Fruit fly (Drosophila melanogaster) whole organism, embryonic: ENCODE results near the gene ric8a.

Experiments
- B-H2 ChIP-seq: fragments of 200-800 bp; sonication (Bioruptor generic); optimal IDR thresholded peaks from 2 replicates; lab custom pipeline; 2018; ENCODE audit warnings: missing biosample characterization, mild to moderate bottlenecking, missing genetic modification characterization
- Bdp1 ChIP-seq: fragments of 200-800 bp; sonication (Bioruptor generic); optimal IDR thresholded peaks from 3 replicates; lab custom pipeline; 2016; ENCODE audit warnings: missing biosample characterization, missing genetic modification characterization
- CG10462 ChIP-seq: fragments of 200-800 bp; sonication (Bioruptor generic); optimal IDR thresholded peaks from 2 replicates; lab custom pipeline; 2016; ENCODE audit warnings: missing biosample characterization, missing genetic modification characterization
- CG12942 ChIP-seq: fragments of 200-800 bp; sonication (Bioruptor generic); optimal IDR thresholded peaks from 3 replicates; lab custom pipeline; 2016; ENCODE audit warnings: missing biosample characterization, missing genetic modification characterization
- CG15011 ChIP-seq: fragments of 200-800 bp; sonication (Bioruptor generic); optimal IDR thresholded peaks from 3 replicates; lab custom pipeline; 2018; ENCODE audit warnings: missing biosample characterization, mild to moderate bottlenecking, missing genetic modification characterization
- CG1603 ChIP-seq: fragments of 200-800 bp; sonication (Bioruptor generic); optimal IDR thresholded peaks from 2 replicates; lab custom pipeline; 2019; ENCODE audit warnings: missing biosample characterization, mild to moderate bottlenecking, missing genetic modification characterization, moderate library complexity
- CG17359 ChIP-seq: fragments of 200-800 bp; sonication (Bioruptor generic); optimal IDR thresholded peaks from 3 replicates; lab custom pipeline; 2018; ENCODE audit warnings: missing biosample characterization, mild to moderate bottlenecking, missing genetic modification characterization, moderate library complexity
- CG18262 ChIP-seq: fragments of 200-800 bp; optimal IDR thresholded peaks from 3 replicates; lab custom pipeline; 2019; ENCODE audit warnings: missing biosample characterization, mild to moderate bottlenecking, missing genetic modification characterization, moderate library complexity
- CG18476 ChIP-seq: fragments of 200-800 bp; sonication (Bioruptor generic); optimal IDR thresholded peaks from 2 replicates; lab custom pipeline; 2016; ENCODE audit warnings: missing biosample characterization, mild to moderate bottlenecking, missing genetic modification characterization
- CG2712 ChIP-seq: fragments of 200-800 bp; optimal IDR thresholded peaks from 3 replicates; lab custom pipeline; 2019; ENCODE audit warnings: missing biosample characterization, mild to moderate bottlenecking, missing genetic modification characterization, moderate library complexity
- CG4617 ChIP-seq: fragments of 200-800 bp; sonication (Bioruptor generic); optimal IDR thresholded peaks from 3 replicates; lab custom pipeline; 2016; ENCODE audit warnings: missing biosample characterization, missing genetic modification characterization, borderline replicate concordance
- CG6272 ChIP-seq: fragments of 200-800 bp; sonication (Bioruptor generic); IDR thresholded peaks from 2 replicates; pipeline ENCODE4 v1.3.6; 2022; ENCODE audit warnings: missing biosample characterization, missing genetic modification characterization
- CG6791 ChIP-seq: fragments of 200-800 bp; sonication (Bioruptor generic); IDR thresholded peaks from 3 replicates; pipeline ENCODE4 v1.3.6; 2022; ENCODE audit warnings: missing biosample characterization, missing genetic modification characterization; ENCODE audit not compliant: partially characterized antibody
- CG7357 ChIP-seq: fragments of 200-800 bp; sonication (Bioruptor generic); IDR thresholded peaks from 3 replicates; pipeline ENCODE4 v1.3.6; 2022; ENCODE audit warnings: missing biosample characterization, missing genetic modification characterization
- CG8290 ChIP-seq, 3 experiments: fragments of 200-800 bp; sonication (Bioruptor generic); optimal IDR thresholded peaks; 2 replicates each; lab custom pipeline; 2016 to 2019; ENCODE audit warnings: missing biosample characterization in 3 of 3, missing genetic modification characterization in 3 of 3, mild to moderate bottlenecking in 2 of 3, moderate library complexity in 1 of 3
- CG8388 ChIP-seq: fragments of 200-800 bp; sonication (Bioruptor generic); optimal IDR thresholded peaks from 2 replicates; lab custom pipeline; 2019; ENCODE audit warnings: missing biosample characterization, mild to moderate bottlenecking, missing genetic modification characterization, moderate library complexity
- CG9797 ChIP-seq: fragments of 200-800 bp; sonication (Bioruptor generic); optimal IDR thresholded peaks from 3 replicates; lab custom pipeline; 2018; ENCODE audit warnings: missing biosample characterization, mild to moderate bottlenecking, missing genetic modification characterization
- D ChIP-seq, 2 experiments: fragments of 200-800 bp in 1 of 2; fragments of >200 bp in 1 of 2; sonication (Bioruptor generic) in 1 of 2; optimal IDR thresholded peaks; 2 replicates in 1 of 2; 3 replicates in 1 of 2; lab custom pipeline; 2017; ENCODE audit warnings: mild to moderate bottlenecking in 1 of 2, missing biosample characterization in 1 of 2, missing genetic modification characterization in 1 of 2, missing genetic modification reagents in 1 of 2
- Dp ChIP-seq: fragments of 200-800 bp; sonication (Bioruptor generic); optimal IDR thresholded peaks from 2 replicates; lab custom pipeline; 2018; ENCODE audit warnings: missing biosample characterization, mild to moderate bottlenecking, missing genetic modification characterization, moderate library complexity
- E2f2 ChIP-seq: fragments of 200-800 bp; sonication (Bioruptor generic); IDR thresholded peaks from 2 replicates; pipeline ENCODE4 v1.3.6; 2022; ENCODE audit warnings: missing biosample characterization, missing genetic modification characterization
- HLH54F ChIP-seq: fragments of 200-800 bp; sonication (Bioruptor generic); optimal IDR thresholded peaks from 3 replicates; lab custom pipeline; 2016; ENCODE audit warnings: missing biosample characterization, missing genetic modification characterization
- MBD-R2 ChIP-seq: fragments of 200-800 bp; sonication (Bioruptor generic); IDR thresholded peaks from 2 replicates; pipeline ENCODE4 v1.3.6; 2022; ENCODE audit warnings: missing biosample characterization, missing genetic modification characterization
- MESR4 ChIP-seq: fragments of 200-800 bp; sonication (Bioruptor generic); optimal IDR thresholded peaks from 2 replicates; lab custom pipeline; 2018; ENCODE audit warnings: missing biosample characterization, mild to moderate bottlenecking, missing genetic modification characterization, moderate library complexity
- Med ChIP-seq: fragments of 200-800 bp; sonication (Bioruptor generic); peaks from one replicate; lab custom pipeline; 2016; ENCODE audit warnings: missing biosample characterization, missing genetic modification characterization, mild to moderate bottlenecking, inconsistent platforms, moderate library complexity
- Neu2 ChIP-seq: fragments of 200-800 bp; sonication (Bioruptor generic); optimal IDR thresholded peaks from 3 replicates; lab custom pipeline; 2016; ENCODE audit warnings: missing biosample characterization, missing genetic modification characterization, borderline replicate concordance
- Nf-YC ChIP-seq: fragments of 200-800 bp; optimal IDR thresholded peaks from 3 replicates; lab custom pipeline; 2019; ENCODE audit warnings: missing biosample characterization, mild to moderate bottlenecking, missing genetic modification characterization, moderate library complexity
- Pdp1 ChIP-seq, 2 experiments: fragments of 200-800 bp; sonication (Bioruptor generic); optimal IDR thresholded peaks; 3 replicates each; lab custom pipeline; 2016; ENCODE audit warnings: missing biosample characterization in 2 of 2, missing genetic modification characterization in 2 of 2, mild to moderate bottlenecking in 1 of 2, moderate library complexity in 1 of 2
- Xbp1 ChIP-seq: fragments of 200-800 bp; sonication (Bioruptor generic); optimal IDR thresholded peaks from 3 replicates; lab custom pipeline; 2016; ENCODE audit warnings: missing biosample characterization, mild to moderate bottlenecking, missing genetic modification characterization
- YL-1 ChIP-seq: fragments of 200-800 bp; sonication (Bioruptor generic); optimal IDR thresholded peaks from 3 replicates; lab custom pipeline; 2017; ENCODE audit warnings: missing biosample characterization, mild to moderate bottlenecking, missing genetic modification characterization
- btn ChIP-seq: fragments of 200-800 bp; sonication (Bioruptor generic); optimal IDR thresholded peaks from 2 replicates; lab custom pipeline; 2016; ENCODE audit warnings: missing biosample characterization, missing genetic modification characterization
- chinmo ChIP-seq: fragments of 200-800 bp; sonication (Bioruptor generic); IDR thresholded peaks from 4 replicates; pipeline ENCODE4 v1.3.6; 2022; ENCODE audit warnings: missing biosample characterization, missing genetic modification characterization; ENCODE audit not compliant: partially characterized antibody
- croc ChIP-seq: fragments of 200-800 bp; sonication (Bioruptor generic); conservative IDR thresholded peaks from 3 replicates; pipeline ENCODE4 v1.3.6; 2022; ENCODE audit warnings: missing biosample characterization, missing genetic modification characterization
- crol ChIP-seq: fragments of 200-800 bp; sonication (Bioruptor generic); IDR thresholded peaks from 2 replicates; pipeline ENCODE4 v1.3.6; 2022; ENCODE audit warnings: missing biosample characterization, missing genetic modification characterization
- crp ChIP-seq, 2 experiments: fragments of 200-800 bp; sonication (Bioruptor generic); optimal IDR thresholded peaks; 2 replicates in 1 of 2; 3 replicates in 1 of 2; lab custom pipeline; 2017; ENCODE audit warnings: missing biosample characterization in 2 of 2, missing genetic modification characterization in 2 of 2, mild to moderate bottlenecking in 1 of 2, moderate library complexity in 1 of 2
- ro ChIP-seq: fragments of 200-800 bp; sonication (Bioruptor generic); IDR thresholded peaks from 2 replicates; pipeline ENCODE4 v1.3.6; 2022; ENCODE audit warnings: missing biosample characterization, missing genetic modification characterization
- sd ChIP-seq: fragments of 200-800 bp; sonication (Bioruptor generic); optimal IDR thresholded peaks from 3 replicates; lab custom pipeline; 2018; ENCODE audit warnings: missing biosample characterization, mild to moderate bottlenecking, missing genetic modification characterization, moderate library complexity
- sens ChIP-seq: fragments of 200-800 bp; sonication (Bioruptor generic); peaks from one replicate; lab custom pipeline; 2016; ENCODE audit warnings: missing biosample characterization, missing genetic modification characterization
- sens-2 ChIP-seq: fragments of 200-800 bp; sonication (Bioruptor generic); IDR thresholded peaks from 2 replicates; pipeline ENCODE4 v1.3.6; 2022; ENCODE audit warnings: missing biosample characterization, missing genetic modification characterization
- slbo ChIP-seq: fragments of 200-800 bp; sonication (Bioruptor generic); IDR thresholded peaks from 2 replicates; pipeline ENCODE4 v1.3.6; 2022; ENCODE audit warnings: missing biosample characterization, missing genetic modification characterization
- sug ChIP-seq: fragments of 200-800 bp; optimal IDR thresholded peaks from 2 replicates; lab custom pipeline; 2019; ENCODE audit warnings: missing biosample characterization, mild to moderate bottlenecking, missing genetic modification characterization, moderate library complexity

Gene ric8a

DNA sequence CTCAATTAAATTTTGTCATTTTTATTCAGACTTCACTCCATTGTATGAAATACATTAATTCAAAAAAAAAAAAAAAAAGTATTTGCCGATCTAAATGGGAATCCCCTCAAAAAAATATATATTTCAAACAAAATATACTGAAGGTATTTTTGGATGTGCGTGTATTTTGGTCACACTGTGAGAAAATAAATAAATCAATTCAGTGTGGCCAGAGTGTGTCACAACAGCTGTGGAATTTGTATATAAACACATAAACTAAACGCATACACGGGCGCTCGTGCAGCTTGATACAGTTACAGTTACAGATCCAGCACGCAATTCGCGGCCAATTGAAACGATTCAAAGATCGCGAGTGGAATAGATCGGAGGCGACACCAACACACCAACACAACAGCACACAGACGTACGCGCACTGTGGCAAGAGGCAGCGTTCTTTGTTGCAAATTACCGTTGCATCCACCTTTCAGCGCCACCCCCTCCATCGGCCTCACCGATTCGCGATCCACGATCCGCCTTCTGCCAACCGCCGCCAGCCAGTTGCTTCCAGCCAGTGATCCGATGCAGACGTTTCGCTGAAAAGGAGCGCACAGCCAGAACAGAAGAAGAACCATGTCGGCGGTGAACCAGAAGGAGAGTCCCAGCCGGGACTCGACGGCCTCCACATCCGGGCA lies 5.7 kb upstream of the ric8a start, which contains the start of gene CG17754 (continued):
- TF ChIP-seq CG2712 (tag; lab: Kevin White, UChicago), result peak; percentile 13
- no peak for TF ChIP-seq CG7357 (GFP tag; lab: Robert Waterston, UW)
- no peak for TF ChIP-seq B-H2 (GFP tag; lab: Kevin White, UChicago)
- TF ChIP-seq Nf-YC (tag; lab: Kevin White, UChicago), result peak; percentile 16
- peak; percentile 32 for TF ChIP-seq YL-1
- no peak for TF ChIP-seq CG18476 (GFP tag; lab: Kevin White, UChicago)
- peak; percentile 87 for TF ChIP-seq MBD-R2 (GFP tag; lab: Robert Waterston, UW)
- TF ChIP-seq sens (GFP tag; lab: Kevin White, UChicago), result peak; percentile 6
- no peak for TF ChIP-seq Pdp1 (GFP tag; optimal IDR thresholded peaks at IDR 0.05; lab: Kevin White, UChicago)
- TF ChIP-seq HLH54F (GFP tag; lab: Kevin White, UChicago), result no peak
- TF ChIP-seq Bdp1 (GFP tag; lab: Kevin White, UChicago), result no peak
- peak; percentile 9 for TF ChIP-seq CG8290 (GFP tag; optimal IDR thresholded peaks at IDR 0.05; lab: Kevin White, UChicago)
- TF ChIP-seq CG8290 (tag; optimal IDR thresholded peaks at IDR 0.05; lab: Kevin White, UChicago), result no peak
- TF ChIP-seq croc (GFP tag; lab: Robert Waterston, UW), result no peak
- TF ChIP-seq Neu2 (GFP tag; lab: Kevin White, UChicago), result no peak
- no peak for TF ChIP-seq CG15011
- peak; percentile 57 for TF ChIP-seq E2f2
- no peak for TF ChIP-seq slbo
- TF ChIP-seq sd (tag; lab: Kevin White, UChicago), result peak; percentile 85
- TF ChIP-seq crol (GFP tag; lab: Robert Waterston, UW), result peak; percentile 35; the same call in 1 of the 2 replicates
- TF ChIP-seq CG4617, result peak; percentile 16
- TF ChIP-seq CG17359, result peak; percentile 44
- TF ChIP-seq ro (GFP tag; lab: Robert Waterston, UW), result no peak
- peak; percentile 78 for TF ChIP-seq CG9797 (GFP tag; lab: Kevin White, UChicago)
- no peak for TF ChIP-seq btn
- peak; percentile 6 for TF ChIP-seq sug
- TF ChIP-seq MESR4 (GFP tag; lab: Kevin White, UChicago), result peak; percentile 50
- no peak for TF ChIP-seq sens-2
- no peak for TF ChIP-seq Xbp1 (GFP tag; lab: Kevin White, UChicago)
- no peak for TF ChIP-seq D (optimal IDR thresholded peaks at IDR 0.05; lab: Kevin White, UChicago)
- TF ChIP-seq D (GFP tag; optimal IDR thresholded peaks at IDR 0.05; lab: Kevin White, UChicago), result no peak
- no peak for TF ChIP-seq CG8388 (GFP tag; lab: Kevin White, UChicago)
- TF ChIP-seq chinmo (GFP tag; lab: Robert Waterston, UW), result 0 out of 4 replicates have a peak, but pooled peaks have one; percentile 47
- peak; percentile 33 for TF ChIP-seq Dp (GFP tag; lab: Kevin White, UChicago)
- TF ChIP-seq CG12942 (GFP tag; lab: Kevin White, UChicago), result no peak
- TF ChIP-seq Med (GFP tag; lab: Kevin White, UChicago), result peak; percentile 69
- peak; percentile 8 for TF ChIP-seq CG1603
- no peak for TF ChIP-seq CG6272 (GFP tag; lab: Robert Waterston, UW)
- no peak for TF ChIP-seq CG6791
- TF ChIP-seq CG18262 (tag; lab: Kevin White, UChicago), result no peak
- peak; percentile 21 to 83 for TF ChIP-seq crp (GFP tag; optimal IDR thresholded peaks at IDR 0.05; lab: Kevin White, UChicago)
- TF ChIP-seq CG10462 (GFP tag; lab: Kevin White, UChicago), result no peak
